Fruit fly (Drosophila melanogaster): ENCODE measurements around the gene CG10481.

- TF ChIP-seq dsf (GFP tag; optimal IDR thresholded peaks at IDR 0.05; ENCODE audit: borderline replicate concordance) (no peak), Sp1 (GFP tag; optimal IDR thresholded peaks at IDR 0.05) (no peak), pan (optimal IDR thresholded peaks at IDR 0.05) (no peak), psq (GFP tag; optimal IDR thresholded peaks at IDR 0.05) (no peak), lola (GFP tag; optimal IDR thresholded peaks at IDR 0.05) (no peak)
These were observed 44.8 kb downstream of the CG10481 start for dm6 chr2L:19847542-19847941.

Measured in whole organism, wandering third instar larva.